Worm (Caenorhabditis elegans): ENCODE measurements around the gene M01H9.10.

DNA sequence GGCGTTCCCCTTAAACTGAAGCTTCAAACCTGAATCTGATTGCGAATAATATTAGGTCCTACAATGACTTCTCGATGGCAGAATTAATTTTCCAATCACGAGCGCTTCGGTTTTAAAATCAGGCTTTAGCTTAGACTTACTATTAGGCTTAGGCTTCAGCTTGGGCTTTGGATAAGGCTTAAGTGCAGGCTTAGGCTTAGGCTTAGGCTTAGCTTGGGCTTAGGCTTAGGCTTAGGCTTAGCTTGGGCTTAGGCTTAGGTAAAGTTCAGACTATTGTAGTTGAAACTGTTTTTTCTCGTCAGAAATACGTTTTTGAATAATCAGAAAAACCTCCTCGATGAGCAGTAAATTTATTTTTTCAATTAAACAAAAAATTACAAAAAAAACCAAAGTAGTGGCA lies 46.8 kb upstream of the M01H9.10 start:
- TF ChIP-seq ama-1 (optimal IDR thresholded peaks at IDR 0.05) (no peak), unc-3 (GFP tag; conservative IDR thresholded peaks at IDR 0.05) (no peak), unc-3 (tag; optimal IDR thresholded peaks at IDR 0.05) (no peak)

Data from whole organism, late embryonic.